Fruit fly (Drosophila melanogaster) whole organism, embryonic: ENCODE results near the gene alien.

Experiments used
- Ada2b ChIP-seq: fragments of 200-800 bp; sonication (Bioruptor generic); IDR thresholded peaks from 2 replicates; pipeline ENCODE4 v1.3.6; 2022; ENCODE audit warnings: missing biosample characterization, missing genetic modification characterization
- Adf1 ChIP-seq: fragments of 200-800 bp; sonication (Bioruptor generic); IDR thresholded peaks from 2 replicates; pipeline ENCODE4 v1.3.6; 2022; ENCODE audit warnings: missing biosample characterization, missing genetic modification characterization
- Awh ChIP-seq: fragments of 200-800 bp; sonication (Bioruptor generic); IDR thresholded peaks from 2 replicates; pipeline ENCODE4, ENCODE4 v1.3.6; 2022; ENCODE audit warnings: missing biosample characterization, missing genetic modification characterization
- CG10462 ChIP-seq: fragments of 200-800 bp; sonication (Bioruptor generic); optimal IDR thresholded peaks from 2 replicates; lab custom pipeline; 2016; ENCODE audit warnings: missing biosample characterization, missing genetic modification characterization
- CG10565 ChIP-seq: fragments of 200-800 bp; sonication (Bioruptor generic); optimal IDR thresholded peaks from 3 replicates; lab custom pipeline; 2016; ENCODE audit warnings: missing biosample characterization, mild to moderate bottlenecking, missing genetic modification characterization
- CG10979 ChIP-seq: fragments of 200-800 bp; sonication (Bioruptor generic); optimal IDR thresholded peaks from 2 replicates; lab custom pipeline; 2018; ENCODE audit warnings: missing biosample characterization, mild to moderate bottlenecking, missing genetic modification characterization, moderate library complexity
- CG11085 ChIP-seq: fragments of 200-800 bp; sonication (Bioruptor generic); IDR thresholded peaks from 2 replicates; pipeline ENCODE4 v1.3.6; 2022; ENCODE audit warnings: missing biosample characterization, missing genetic modification characterization
- CG11696 ChIP-seq: fragments of 200-800 bp; sonication (Bioruptor generic); IDR thresholded peaks from 2 replicates; pipeline ENCODE4 v1.3.6; 2022; ENCODE audit warnings: missing biosample characterization, missing genetic modification characterization
- CG12391 ChIP-seq: fragments of 200-800 bp; sonication (Bioruptor generic); optimal IDR thresholded peaks from 3 replicates; lab custom pipeline; 2018; ENCODE audit warnings: missing biosample characterization, mild to moderate bottlenecking, missing genetic modification characterization, moderate library complexity
- CG16815 ChIP-seq: fragments of 200-800 bp; sonication (Bioruptor generic); optimal IDR thresholded peaks from 3 replicates; lab custom pipeline; 2017; ENCODE audit warnings: missing biosample characterization, mild to moderate bottlenecking, missing genetic modification characterization
- CG17328 ChIP-seq: fragments of 200-800 bp; sonication (Bioruptor generic); IDR thresholded peaks from 2 replicates; pipeline ENCODE4 v1.3.6; 2022; ENCODE audit warnings: missing biosample characterization, missing genetic modification characterization
- CG18619 ChIP-seq: fragments of 200-800 bp; sonication (Bioruptor generic); optimal IDR thresholded peaks from 3 replicates; lab custom pipeline; 2017; ENCODE audit warnings: missing biosample characterization, mild to moderate bottlenecking, missing genetic modification characterization
- CG2199 ChIP-seq: fragments of 200-800 bp; sonication (Bioruptor generic); IDR thresholded peaks from 3 replicates; pipeline ENCODE4 v1.3.6; 2022; ENCODE audit warnings: missing biosample characterization, missing genetic modification characterization
- CG34224 ChIP-seq: fragments of 200-800 bp; sonication (Bioruptor generic); IDR thresholded peaks from 3 replicates; pipeline ENCODE4 v1.3.6; 2022; ENCODE audit warnings: missing biosample characterization, missing genetic modification characterization; ENCODE audit not compliant: partially characterized antibody
- CG3847 ChIP-seq: fragments of 200-800 bp; sonication (Bioruptor generic); IDR thresholded peaks from 2 replicates; pipeline ENCODE4 v1.3.6; 2022; ENCODE audit warnings: missing biosample characterization, missing genetic modification characterization
- CG7357 ChIP-seq: fragments of 200-800 bp; sonication (Bioruptor generic); IDR thresholded peaks from 3 replicates; pipeline ENCODE4 v1.3.6; 2022; ENCODE audit warnings: missing biosample characterization, missing genetic modification characterization
- CG8089 ChIP-seq: fragments of 200-800 bp; sonication (Bioruptor generic); optimal IDR thresholded peaks from 3 replicates; lab custom pipeline; 2016; ENCODE audit warnings: missing biosample characterization, missing genetic modification characterization
- CG8765 ChIP-seq: fragments of 200-800 bp; sonication (Bioruptor generic); IDR thresholded peaks from 2 replicates; pipeline ENCODE4 v1.3.6; 2022; ENCODE audit warnings: missing biosample characterization, missing genetic modification characterization
- CG9817 ChIP-seq: fragments of 200-800 bp; sonication (Bioruptor generic); optimal IDR thresholded peaks from 2 replicates; lab custom pipeline; 2018; ENCODE audit warnings: missing biosample characterization, mild to moderate bottlenecking, missing genetic modification characterization, moderate library complexity
- CHES-1-like ChIP-seq: fragments of 200-800 bp; sonication (Bioruptor generic); optimal IDR thresholded peaks from 2 replicates; lab custom pipeline; 2016; ENCODE audit warnings: missing biosample characterization, missing genetic modification characterization
- CTCF ChIP-seq: fragments of 200-800 bp; sonication (Bioruptor generic); optimal IDR thresholded peaks from 2 replicates; lab custom pipeline; 2017; ENCODE audit warnings: missing biosample characterization, mild to moderate bottlenecking, missing genetic modification characterization, moderate library complexity
- Chrac-16 ChIP-seq: fragments of 200-800 bp; sonication (Bioruptor generic); optimal IDR thresholded peaks from 3 replicates; lab custom pipeline; 2016; ENCODE audit warnings: missing biosample characterization, missing genetic modification characterization
- Dad ChIP-seq: fragments of 200-800 bp; sonication (Bioruptor generic); optimal IDR thresholded peaks from 3 replicates; lab custom pipeline; 2016; ENCODE audit warnings: missing biosample characterization, missing genetic modification characterization
- Doc3 ChIP-seq: fragments of 200-800 bp; sonication (Bioruptor generic); IDR thresholded peaks from 3 replicates; pipeline ENCODE4 v1.3.6; 2022; ENCODE audit warnings: missing biosample characterization, missing genetic modification characterization; ENCODE audit not compliant: partially characterized antibody
- Ets65A ChIP-seq: fragments of 200-800 bp; sonication (Bioruptor generic); peaks from one replicate; lab custom pipeline; 2016; ENCODE audit warnings: missing biosample characterization, missing genetic modification characterization
- H2.0 ChIP-seq: fragments of 200-800 bp; sonication (Bioruptor generic); IDR thresholded peaks from 2 replicates; pipeline ENCODE4 v1.3.6; 2022; ENCODE audit warnings: missing biosample characterization, missing genetic modification characterization
- HLH4C ChIP-seq: fragments of 200-800 bp; sonication (Bioruptor generic); IDR thresholded peaks from 3 replicates; pipeline ENCODE4 v1.3.6; 2022; ENCODE audit warnings: missing biosample characterization, missing genetic modification characterization; ENCODE audit not compliant: partially characterized antibody
- Meics ChIP-seq: fragments of 200-800 bp; sonication (Bioruptor generic); optimal IDR thresholded peaks from 2 replicates; lab custom pipeline; 2017; ENCODE audit warnings: missing biosample characterization, mild to moderate bottlenecking, missing genetic modification characterization
- Pdp1 ChIP-seq, 2 experiments: fragments of 200-800 bp; sonication (Bioruptor generic); optimal IDR thresholded peaks; 3 replicates each; lab custom pipeline; 2016; ENCODE audit warnings: missing biosample characterization in 2 of 2, missing genetic modification characterization in 2 of 2, mild to moderate bottlenecking in 1 of 2, moderate library complexity in 1 of 2
- Usf ChIP-seq: fragments of 200-800 bp; sonication (Bioruptor generic); optimal IDR thresholded peaks from 2 replicates; lab custom pipeline; 2017; ENCODE audit warnings: missing genotype, missing biosample characterization, missing genetic modification characterization
- cad ChIP-seq: fragments of >200 bp; optimal IDR thresholded peaks from 2 replicates; lab custom pipeline; 2017; ENCODE audit warnings: missing biosample characterization, missing genetic modification characterization
- dimm ChIP-seq: fragments of 200-800 bp; sonication (Bioruptor generic); IDR thresholded peaks from 2 replicates; pipeline ENCODE4 v1.3.6; 2022; ENCODE audit warnings: missing biosample characterization, missing genetic modification characterization
- dmrt11E ChIP-seq: fragments of 200-800 bp; sonication (Bioruptor generic); optimal IDR thresholded peaks from 3 replicates; lab custom pipeline; 2018; ENCODE audit warnings: missing biosample characterization, mild to moderate bottlenecking, missing genetic modification characterization, moderate library complexity
- en ChIP-seq: fragments of 200-800 bp; sonication (Bioruptor generic); optimal IDR thresholded peaks from 2 replicates; lab custom pipeline; 2016; ENCODE audit warnings: missing biosample characterization, missing genetic modification characterization
- eyg ChIP-seq: fragments of 200-800 bp; sonication (Bioruptor generic); optimal IDR thresholded peaks from 3 replicates; lab custom pipeline; 2016; ENCODE audit warnings: missing biosample characterization, missing genetic modification characterization
- gce ChIP-seq: fragments of 200-800 bp; sonication (Bioruptor generic); IDR thresholded peaks from 3 replicates; pipeline ENCODE4 v1.3.6; 2022; ENCODE audit warnings: missing biosample characterization, missing genetic modification characterization
- gem ChIP-seq: fragments of 200-800 bp; sonication (Bioruptor generic); optimal IDR thresholded peaks from 2 replicates; lab custom pipeline; 2019; ENCODE audit warnings: missing biosample characterization, mild to moderate bottlenecking, missing genetic modification characterization, moderate library complexity
- gfzf ChIP-seq: fragments of 200-800 bp; sonication (Bioruptor generic); optimal IDR thresholded peaks from 2 replicates; lab custom pipeline; 2016; ENCODE audit warnings: missing biosample characterization, mild to moderate bottlenecking, missing genetic modification characterization, moderate library complexity
- grn ChIP-seq: fragments of 200-800 bp; sonication (Bioruptor generic); optimal IDR thresholded peaks from 3 replicates; lab custom pipeline; 2017; ENCODE audit warnings: missing biosample characterization, missing genetic modification characterization
- hb ChIP-seq: fragments of 200-800 bp; sonication (Bioruptor generic); IDR thresholded peaks from 3 replicates; pipeline ENCODE4 v1.3.6; 2022; ENCODE audit warnings: missing biosample characterization, missing genetic modification characterization; ENCODE audit not compliant: partially characterized antibody
- inv ChIP-seq: fragments of 200-800 bp; sonication (Bioruptor generic); IDR thresholded peaks from 2 replicates; pipeline ENCODE4 v1.3.6; 2022; ENCODE audit warnings: missing biosample characterization, missing genetic modification characterization; ENCODE audit not compliant: partially characterized antibody
- jigr1 ChIP-seq: fragments of 200-800 bp; sonication (Bioruptor generic); IDR thresholded peaks from 3 replicates; pipeline ENCODE4 v1.3.6; 2022; ENCODE audit warnings: missing biosample characterization, missing genetic modification characterization
- kay ChIP-seq: fragments of 200-800 bp; sonication (Bioruptor generic); optimal IDR thresholded peaks from 2 replicates; lab custom pipeline; 2016; ENCODE audit warnings: missing biosample characterization, missing genetic modification characterization
- lilli ChIP-seq: fragments of 200-800 bp; sonication (Bioruptor generic); optimal IDR thresholded peaks from 3 replicates; lab custom pipeline; 2016; ENCODE audit warnings: missing biosample characterization, missing genetic modification characterization
- lola ChIP-seq, 3 experiments: fragments of >200 bp in 2 of 3; fragments of 200-800 bp in 1 of 3; sonication (Bioruptor generic) in 1 of 3; optimal IDR thresholded peaks; 2 replicates each; lab custom pipeline; 2017 to 2019; ENCODE audit warnings: missing biosample characterization in 3 of 3, missing genetic modification characterization in 3 of 3, mild to moderate bottlenecking in 1 of 3, moderate library complexity in 1 of 3
- lov ChIP-seq, 2 experiments: fragments of 200-800 bp in 1 of 2; fragments of >200 bp in 1 of 2; sonication (Bioruptor generic) in 1 of 2; IDR thresholded peaks in 1 of 2; optimal IDR thresholded peaks in 1 of 2; 2 replicates in 1 of 2; 3 replicates in 1 of 2; pipeline versions ENCODE4 v1.3.6 to Lab custom; 2017 to 2022; ENCODE audit warnings: missing biosample characterization in 1 of 2, missing genetic modification characterization in 1 of 2
- nerfin-1 ChIP-seq: fragments of 200-800 bp; sonication (Bioruptor generic); optimal IDR thresholded peaks from 3 replicates; lab custom pipeline; 2019; ENCODE audit warnings: missing biosample characterization, mild to moderate bottlenecking, missing genetic modification characterization, moderate library complexity
- pho ChIP-seq: fragments of 200-800 bp; sonication (Bioruptor generic); optimal IDR thresholded peaks from 2 replicates; lab custom pipeline; 2016; ENCODE audit warnings: missing biosample characterization, missing genetic modification characterization
- phol ChIP-seq: fragments of 200-800 bp; sonication (Bioruptor generic); optimal IDR thresholded peaks from 3 replicates; lab custom pipeline; 2018; ENCODE audit warnings: missing biosample characterization, mild to moderate bottlenecking, missing genetic modification characterization, moderate library complexity
- pzg ChIP-seq: fragments of 200-800 bp; sonication (Bioruptor generic); optimal IDR thresholded peaks from 3 replicates; lab custom pipeline; 2018; ENCODE audit warnings: missing biosample characterization, mild to moderate bottlenecking, missing genetic modification characterization, moderate library complexity
- zen ChIP-seq: fragments of 200-800 bp; sonication (Bioruptor generic); optimal IDR thresholded peaks from 3 replicates; lab custom pipeline; 2018; ENCODE audit warnings: missing biosample characterization, mild to moderate bottlenecking, missing genetic modification characterization, moderate library complexity

The alien gene

dm6 chr2L:8959001-8959461 lies 38.1 kb downstream of the alien start, which contains the start of gene CG31886:
Gene CG31886, minus strand, starts transcription at chr2L:8959051.
- TF ChIP-seq Chrac-16 (GFP tag; lab: Kevin White, UChicago) (peak; percentile 2), gfzf (no peak), Doc3 (GFP tag; lab: Robert Waterston, UW) (no peak), phol (no peak), cad (no peak), lov (optimal IDR thresholded peaks at IDR 0.05; lab: Kevin White, UChicago) (no peak), lov (GFP tag; IDR thresholded peaks at IDR 0.05; lab: Robert Waterston, UW) (no peak), Awh (GFP tag; lab: Robert Waterston, UW) (no peak), CG11085 (GFP tag; lab: Robert Waterston, UW) (no peak), inv (no peak), hb (GFP tag; lab: Robert Waterston, UW) (no peak), CG11696 (GFP tag; lab: Robert Waterston, UW) (no peak), CG12391 (peak; percentile 21), CG8765 (no peak), zen (peak; percentile 6), gem (peak; percentile 55), Meics (peak; percentile 30), CG17328 (GFP tag; lab: Robert Waterston, UW) (peak; percentile 49; the same call in 1 of the 2 replicates), nerfin-1 (tag; lab: Kevin White, UChicago) (no peak), Usf (GFP tag; lab: Kevin White, UChicago) (no peak), CTCF (GFP tag; lab: Kevin White, UChicago) (no peak), CG10565 (GFP tag; lab: Kevin White, UChicago) (no peak), kay (GFP tag; lab: Kevin White, UChicago) (no peak), en (no peak), HLH4C (GFP tag; lab: Robert Waterston, UW) (no peak), H2.0 (GFP tag; lab: Robert Waterston, UW) (no peak), CG18619 (GFP tag; lab: Kevin White, UChicago) (no peak), dimm (GFP tag; lab: Robert Waterston, UW) (no peak), Adf1 (no peak; the same call in 1 of the 2 replicates), CG10462 (GFP tag; lab: Kevin White, UChicago) (no peak), CG7357 (GFP tag; lab: Robert Waterston, UW) (no peak), CG9817 (tag; lab: Kevin White, UChicago) (no peak), CG2199 (GFP tag; lab: Robert Waterston, UW) (no peak), Pdp1 (GFP tag; optimal IDR thresholded peaks at IDR 0.05; lab: Kevin White, UChicago) (no peak), Ets65A (no peak), dmrt11E (tag; lab: Kevin White, UChicago) (peak; percentile 70), pzg (GFP tag; lab: Kevin White, UChicago) (no peak), lola (GFP tag; optimal IDR thresholded peaks at IDR 0.05; lab: Kevin White, UChicago) (peak in 1 of 3 experiments; percentile 17), eyg (GFP tag; lab: Kevin White, UChicago) (no peak), Dad (GFP tag; lab: Kevin White, UChicago) (no peak), CG3847 (GFP tag; lab: Robert Waterston, UW) (no peak), gce (GFP tag; lab: Robert Waterston, UW) (no peak), Ada2b (GFP tag; lab: Robert Waterston, UW) (no peak), grn (no peak), CG8089 (GFP tag; lab: Kevin White, UChicago) (no peak), CHES-1-like (no peak), jigr1 (no peak), lilli (GFP tag; lab: Kevin White, UChicago) (peak; percentile 21), CG10979 (tag; lab: Kevin White, UChicago) (peak; percentile 27), pho (no peak), CG16815 (GFP tag; lab: Kevin White, UChicago) (no peak), CG34224 (GFP tag; lab: Robert Waterston, UW) (no peak)
